Worm (Caenorhabditis elegans) whole organism, mixed stage, embryonic: ENCODE measurements around the gene F31B12.4.

Source experiments
- ceh-83 ChIP-seq: fragments of 200-800 bp; sonication (Bioruptor generic); optimal IDR thresholded peaks from 2 replicates; lab custom pipeline; 2018; ENCODE audit warnings: mild to moderate bottlenecking, missing genetic modification characterization, missing compliant biosample characterization
- ces-1 ChIP-seq: fragments of 150-350 bp; optimal IDR thresholded peaks from 2 replicates; lab custom pipeline; 2014; ENCODE audit warnings: missing biosample characterization, missing genetic modification reagents, missing genetic modification characterization
- cnd-1 ChIP-seq: fragments of 200-800 bp; sonication (Bioruptor generic); optimal IDR thresholded peaks from 2 replicates; lab custom pipeline; 2018; ENCODE audit warnings: mild to moderate bottlenecking, missing genetic modification characterization, missing compliant biosample characterization
- lin-13 ChIP-seq: fragments of 150-350 bp; optimal IDR thresholded peaks from 2 replicates; lab custom pipeline; 2014; ENCODE audit warnings: missing biosample characterization, missing genetic modification characterization
- lsy-2 ChIP-seq: fragments of 150-350 bp; optimal IDR thresholded peaks from 2 replicates; lab custom pipeline; 2014; ENCODE audit warnings: missing biosample characterization, missing genetic modification characterization
- nhr-2 ChIP-seq: fragments of 150-350 bp; optimal IDR thresholded peaks from 2 replicates; lab custom pipeline; 2014; ENCODE audit warnings: missing biosample characterization, missing genetic modification characterization
- nhr-237 ChIP-seq: fragments of 150-350 bp; optimal IDR thresholded peaks from 2 replicates; lab custom pipeline; 2014; ENCODE audit warnings: missing biosample characterization, missing genetic modification characterization
- pha-4 ChIP-seq: fragments of 150-350 bp; optimal IDR thresholded peaks from 2 replicates; lab custom pipeline; 2018; ENCODE audit warnings: missing biosample characterization, missing genetic modification reagents, missing genetic modification characterization
- snpc-4 ChIP-seq: fragments of 150-350 bp; optimal IDR thresholded peaks from 2 replicates; lab custom pipeline; 2014; ENCODE audit warnings: missing biosample characterization, missing genetic modification characterization
- unc-62 ChIP-seq: fragments of 150-350 bp; optimal IDR thresholded peaks from 2 replicates; lab custom pipeline; 2014; ENCODE audit warnings: missing biosample characterization, missing genetic modification reagents, missing genetic modification characterization

ce11 chrX:10758453-10758852 is 46.1 kb upstream of the F31B12.4 start:
- TF ChIP-seq lsy-2: no peak
- no peak for TF ChIP-seq pha-4 (tag; lab: Kevin White, UChicago)
- no peak for TF ChIP-seq unc-62 (GFP tag; lab: Kevin White, UChicago)
- TF ChIP-seq nhr-237 (tag; lab: Kevin White, UChicago): no peak
- TF ChIP-seq ces-1 (GFP tag; lab: Kevin White, UChicago): peak; percentile 32
- TF ChIP-seq cnd-1 (tag; lab: Kevin White, UChicago): no peak
- no peak for TF ChIP-seq snpc-4 (tag; lab: Kevin White, UChicago)
- TF ChIP-seq ceh-83 (GFP tag; lab: Kevin White, UChicago): no peak
- no peak for TF ChIP-seq lin-13 (tag; lab: Kevin White, UChicago)
- no peak for TF ChIP-seq nhr-2 (tag; lab: Kevin White, UChicago)
